Worm (Caenorhabditis elegans) whole organism, midembryonic: ENCODE measurements around the gene rhr-2.

Experiments used
- T22C8.4 ChIP-seq: fragments of 200-800 bp; sonication (Bioruptor generic); IDR thresholded peaks from 2 replicates; pipeline ENCODE4 v1.3.6; 2022; ENCODE audit warnings: missing genetic modification characterization, missing compliant biosample characterization
- cog-1 ChIP-seq: sonication (generic microtip); optimal IDR thresholded peaks from 2 replicates; lab custom pipeline; 2016; ENCODE audit warnings: missing genetic modification characterization, missing compliant biosample characterization
- flt-1 ChIP-seq: fragments of 200-800 bp; sonication (Bioruptor generic); IDR thresholded peaks from 2 replicates; pipeline ENCODE4 v1.3.6; 2022; ENCODE audit warnings: missing genetic modification characterization, missing compliant biosample characterization
- klf-2 ChIP-seq: fragments of 200-800 bp; sonication (Bioruptor generic); conservative IDR thresholded peaks from 2 replicates; pipeline ENCODE4 v1.3.6; 2022; ENCODE audit warnings: missing genetic modification reagents, missing genetic modification characterization, missing compliant biosample characterization
- med-1 ChIP-seq: sonication (generic microtip); optimal IDR thresholded peaks from 2 replicates; lab custom pipeline; 2017; ENCODE audit warnings: missing genetic modification characterization, mild to moderate bottlenecking, missing compliant biosample characterization, antibody characterized with exemption, missing genetic modification reagents; ENCODE audit not compliant: insufficient read depth
- ref-1 ChIP-seq: fragments of 200-800 bp; sonication (Bioruptor generic); conservative IDR thresholded peaks from 2 replicates; pipeline ENCODE4 v1.3.6; 2022; ENCODE audit warnings: missing genetic modification reagents, missing genetic modification characterization, missing compliant biosample characterization
- tab-1 ChIP-seq: fragments of 200-800 bp; sonication (Bioruptor generic); IDR thresholded peaks from 2 replicates; pipeline ENCODE4 v1.3.6; 2022; ENCODE audit warnings: missing genetic modification characterization, missing compliant biosample characterization
- ztf-23 ChIP-seq: fragments of 200-800 bp; sonication (Bioruptor generic); IDR thresholded peaks from 2 replicates; pipeline ENCODE4 v1.3.6; 2022; ENCODE audit warnings: missing genetic modification reagents, missing genetic modification characterization, missing compliant biosample characterization
- ztf-29 ChIP-seq: fragments of 200-800 bp; sonication (Bioruptor generic); IDR thresholded peaks from 2 replicates; pipeline ENCODE4 v1.3.6; 2022; ENCODE audit warnings: missing genetic modification reagents, missing genetic modification characterization, missing compliant biosample characterization

The rhr-2 gene

DNA sequence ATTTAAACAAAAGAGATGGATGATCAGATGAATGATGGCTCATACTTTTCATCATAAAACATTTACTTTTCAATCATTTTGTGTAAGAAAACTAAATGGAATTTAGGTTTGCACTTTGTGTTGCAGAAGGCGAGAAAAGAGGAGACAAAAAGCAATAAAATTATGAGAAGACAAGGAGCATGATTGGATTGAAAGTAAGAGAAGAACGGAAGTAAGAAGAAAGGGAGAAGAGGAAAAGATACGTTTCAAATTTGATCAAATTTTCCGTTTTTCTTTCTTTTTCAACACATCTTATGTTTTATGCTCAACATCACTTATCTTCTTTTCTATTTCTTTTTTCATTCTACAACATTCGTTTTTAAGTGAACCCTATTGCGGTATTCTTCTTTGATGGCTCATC is 25.3 kb downstream of the rhr-2 start:
- TF ChIP-seq flt-1: no peak
- TF ChIP-seq cog-1 (tag; lab: Kevin White, UChicago): no peak
- TF ChIP-seq ztf-23: no peak
- no peak for TF ChIP-seq klf-2 (GFP tag; lab: Robert Waterston, UW)
- no peak for TF ChIP-seq ztf-29 (GFP tag; lab: Robert Waterston, UW)
- no peak for TF ChIP-seq T22C8.4 (GFP tag; lab: Robert Waterston, UW)
- no peak for TF ChIP-seq med-1 (GFP tag; lab: Kevin White, UChicago)
- TF ChIP-seq ref-1 (GFP tag; lab: Robert Waterston, UW): no peak

DNA sequence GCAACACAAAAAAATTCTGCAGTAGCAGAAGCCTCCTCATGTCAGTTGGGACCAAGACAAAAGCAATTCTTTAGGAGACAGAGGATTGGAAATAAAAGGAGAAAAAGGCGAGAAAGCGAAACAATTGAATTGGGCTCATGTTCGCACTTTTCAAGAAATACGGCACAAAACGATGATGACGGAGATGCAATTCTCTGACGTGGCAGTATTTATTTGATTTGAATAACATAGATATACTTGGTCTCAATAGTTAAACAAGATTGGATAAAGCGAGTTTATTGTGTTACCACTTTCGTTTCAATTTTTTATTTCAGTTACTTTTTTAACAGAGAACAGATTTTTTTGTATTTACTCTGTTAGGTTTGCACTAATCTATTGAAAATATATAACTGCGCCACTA is 32.5 kb downstream of the rhr-2 start:
- TF ChIP-seq ztf-23 (no peak), med-1 (GFP tag; lab: Kevin White, UChicago) (no peak), T22C8.4 (GFP tag; lab: Robert Waterston, UW) (no peak), cog-1 (tag; lab: Kevin White, UChicago) (no peak), ref-1 (GFP tag; lab: Robert Waterston, UW) (no peak), ztf-29 (GFP tag; lab: Robert Waterston, UW) (no peak), klf-2 (GFP tag; lab: Robert Waterston, UW) (no peak), flt-1 (no peak), tab-1 (GFP tag; lab: Robert Waterston, UW) (no peak)

DNA sequence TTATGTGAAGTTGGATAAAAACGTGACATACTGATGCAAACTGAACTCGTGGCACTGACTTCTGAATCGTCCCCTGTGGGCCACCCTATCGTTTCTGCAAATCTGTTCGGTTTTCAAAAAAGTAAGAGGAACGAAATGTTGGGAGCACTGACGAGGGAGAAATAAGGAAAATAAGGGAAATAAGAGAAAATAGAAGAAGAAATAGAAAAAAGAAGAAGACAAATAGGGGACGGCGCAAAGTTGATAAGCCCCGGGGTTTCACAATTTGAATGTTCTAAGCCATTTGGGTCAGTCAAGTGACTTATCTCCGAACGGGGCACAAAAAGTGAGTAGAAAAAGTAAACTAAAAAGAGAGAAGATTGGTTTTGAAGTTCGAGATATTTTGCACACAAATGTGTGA is 34.4 kb downstream of the rhr-2 start, which contains the start of gene W05E10.5:
W05E10.5 (minus strand) TSS at position 101 of the 400 bp plus-strand sequence.
- TF ChIP-seq ztf-29 (GFP tag; lab: Robert Waterston, UW) (no peak), ref-1 (GFP tag; lab: Robert Waterston, UW) (no peak)

DNA sequence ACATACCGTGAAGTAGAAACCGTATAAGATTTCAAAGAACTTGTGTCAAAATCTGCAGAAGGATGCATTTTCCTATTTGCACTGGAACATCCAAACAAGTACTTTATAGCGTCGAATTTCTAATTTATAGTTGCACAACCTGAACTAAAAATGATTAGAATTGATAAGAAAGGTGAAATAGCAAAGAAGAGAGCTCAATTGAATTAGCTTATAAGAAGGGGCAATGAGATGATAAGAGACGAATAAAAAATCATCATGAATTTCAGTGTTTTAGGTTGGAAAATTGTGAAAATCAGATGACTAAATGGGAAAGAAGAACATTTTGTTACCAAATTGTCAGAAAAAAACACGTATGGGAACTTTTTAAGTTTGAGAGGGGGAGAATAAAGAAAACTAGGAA is 38.4 kb downstream of the rhr-2 start, which contains the start of gene W05E10.1:
W05E10.1 (minus strand) TSS at position 139 of the 400 bp plus-strand sequence.
- TF ChIP-seq ztf-23 (no peak), flt-1 (no peak), ref-1 (GFP tag; lab: Robert Waterston, UW) (no peak), ztf-29 (GFP tag; lab: Robert Waterston, UW) (no peak), tab-1 (GFP tag; lab: Robert Waterston, UW) (no peak)

ce11 chrV:11686877-11687276 is 43.1 kb downstream of the rhr-2 start, which contains the start of gene W05E10.2:
Gene W05E10.2 (plus strand): TSS chrV:11687177.
- TF ChIP-seq ztf-23 (no peak), flt-1 (no peak), med-1 (GFP tag; lab: Kevin White, UChicago) (no peak), ztf-29 (GFP tag; lab: Robert Waterston, UW) (no peak)

DNA sequence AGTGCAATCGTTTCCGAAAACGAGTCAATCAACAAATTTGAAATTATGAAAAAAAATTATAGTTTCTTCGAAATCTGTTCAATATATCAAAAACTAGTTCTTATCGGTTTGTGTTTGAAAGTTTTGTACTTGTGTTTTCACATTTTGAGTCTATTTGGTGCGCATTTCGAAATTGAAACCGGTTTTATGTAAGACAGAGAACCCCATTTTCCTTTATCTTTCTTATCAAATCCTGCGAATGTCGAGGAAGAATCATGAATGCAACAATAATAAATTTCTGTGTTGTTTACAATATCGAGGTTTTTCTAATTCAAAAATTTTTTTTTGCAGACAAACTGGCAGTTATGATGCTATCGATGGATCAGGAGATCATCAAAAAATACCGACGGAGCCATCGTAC is 47.1 kb downstream of the rhr-2 start:
- TF ChIP-seq tab-1 (GFP tag; lab: Robert Waterston, UW): no peak
- no peak for TF ChIP-seq flt-1
- no peak for TF ChIP-seq med-1 (GFP tag; lab: Kevin White, UChicago)
- TF ChIP-seq ztf-23: no peak

- TF ChIP-seq med-1 (GFP tag; lab: Kevin White, UChicago): no peak
- no peak for TF ChIP-seq ref-1 (GFP tag; lab: Robert Waterston, UW)
- TF ChIP-seq klf-2 (GFP tag; lab: Robert Waterston, UW): no peak
- no peak for TF ChIP-seq ztf-23
Observed at ce11 chrV:11680519-11681203, 49.3 kb downstream of the rhr-2 start.
